Fruit fly (Drosophila melanogaster): ENCODE results near the gene CG6893.

DNA sequence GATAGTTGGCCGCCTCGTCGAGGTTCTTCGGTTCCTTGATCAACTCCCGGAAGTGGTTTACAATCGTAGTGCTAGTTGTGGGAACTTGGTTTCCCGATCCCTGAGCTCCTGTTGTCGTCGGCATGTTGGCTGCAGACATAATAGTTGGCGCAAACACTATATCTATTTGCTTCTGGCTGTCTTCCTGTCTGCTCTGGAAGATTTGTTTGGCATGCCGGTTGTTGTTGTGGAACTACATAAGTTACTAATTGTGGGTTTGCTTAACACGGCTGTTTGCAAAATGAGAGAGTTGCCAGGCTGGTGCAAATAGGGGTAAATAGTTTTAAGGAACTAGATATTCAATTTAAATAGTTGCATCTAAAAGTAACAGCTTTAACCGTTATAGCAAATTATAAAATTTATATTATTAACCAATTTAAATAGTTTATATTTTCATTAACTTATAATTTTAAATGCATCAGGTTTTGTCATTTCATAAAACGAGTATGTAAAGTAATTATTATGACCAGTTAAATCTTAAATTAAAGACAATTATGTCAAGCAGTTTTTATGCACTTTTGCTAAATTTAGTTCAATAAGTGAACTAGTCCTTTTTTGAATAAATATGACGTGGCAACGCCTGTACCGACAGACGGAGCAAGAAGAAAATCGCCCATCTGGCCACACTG lies 12.3 kb upstream of the CG6893 start, which contains the start of the genes Sgf11 and CG32202:
- TF ChIP-seq rgr (GFP tag; optimal IDR thresholded peaks at IDR 0.05) (peak; percentile 55), dsf (GFP tag; optimal IDR thresholded peaks at IDR 0.05; ENCODE audit: borderline replicate concordance) (no peak), Jra (GFP tag; optimal IDR thresholded peaks at IDR 0.05) (peak; percentile 11), lola (GFP tag; optimal IDR thresholded peaks at IDR 0.05) (no peak), ey (GFP tag; optimal IDR thresholded peaks at IDR 0.05) (peak; percentile 8)

All from whole organism, wandering third instar larva.